Worm (Caenorhabditis elegans): Measurements from ENCODE around the gene C05D12.1.

DNA sequence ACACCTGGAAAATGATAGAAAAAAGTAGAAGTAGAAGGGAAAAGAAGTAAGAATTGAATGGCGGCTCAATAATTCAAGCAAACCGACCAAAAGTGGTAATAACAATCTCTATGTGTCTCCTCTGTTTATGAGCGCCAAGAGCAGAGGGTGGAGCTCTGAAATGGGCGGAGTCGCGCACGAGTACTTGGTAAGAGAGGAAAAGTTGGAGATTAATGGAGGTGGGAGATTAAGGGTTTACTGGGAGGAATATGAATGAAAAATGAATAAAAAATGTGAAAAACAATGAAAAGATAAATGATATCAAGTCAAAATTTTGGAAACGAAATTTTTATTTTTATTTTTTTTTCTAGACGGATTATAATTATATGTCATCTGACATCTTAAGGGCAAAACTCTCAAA, 37.9 kb downstream of the C05D12.1 start:
- no peak for TF ChIP-seq pha-4 (tag; optimal IDR thresholded peaks at IDR 0.05)
- no peak for TF ChIP-seq pqm-1 (tag; optimal IDR thresholded peaks at IDR 0.05)
- no peak for TF ChIP-seq ceh-48 (tag; optimal IDR thresholded peaks at IDR 0.05)
